Fruit fly (Drosophila melanogaster) whole organism, prepupa: ENCODE measurements around the gene mei-218.

Experiments
- Blimp-1 ChIP-seq: fragments of 200-800 bp; sonication (Bioruptor generic); optimal IDR thresholded peaks from 3 replicates; lab custom pipeline; 2017; ENCODE audit warnings: missing biosample characterization, missing genetic modification characterization, mild to moderate bottlenecking, moderate library complexity, missing genetic modification reagents
- CG10631 ChIP-seq: fragments of 200-800 bp; sonication (Bioruptor generic); optimal IDR thresholded peaks from 2 replicates; lab custom pipeline; 2016; ENCODE audit warnings: missing biosample characterization, missing genetic modification characterization
- CG10669 ChIP-seq: fragments of 200-800 bp; sonication (Bioruptor generic); optimal IDR thresholded peaks from 3 replicates; lab custom pipeline; 2018; ENCODE audit warnings: missing biosample characterization, mild to moderate bottlenecking, missing genetic modification characterization, moderate library complexity
- CG11902 ChIP-seq: fragments of 200-800 bp; sonication (Bioruptor generic); optimal IDR thresholded peaks from 3 replicates; lab custom pipeline; 2016; ENCODE audit warnings: missing biosample characterization, missing genetic modification characterization
- CG15336 ChIP-seq: fragments of 200-800 bp; sonication (Bioruptor generic); IDR thresholded peaks from 2 replicates; pipeline ENCODE4 v1.3.6; 2022; ENCODE audit warnings: missing biosample characterization, missing genetic modification characterization
- CG1621 ChIP-seq: fragments of 200-800 bp; sonication (Bioruptor generic); optimal IDR thresholded peaks from 3 replicates; lab custom pipeline; 2018; ENCODE audit warnings: missing biosample characterization, mild to moderate bottlenecking, missing genetic modification characterization
- CG31627 ChIP-seq: fragments of 200-800 bp; sonication (Bioruptor generic); optimal IDR thresholded peaks from 3 replicates; lab custom pipeline; 2016; ENCODE audit warnings: missing biosample characterization, missing genetic modification characterization
- CG32006 ChIP-seq: fragments of 200-800 bp; sonication (Bioruptor generic); optimal IDR thresholded peaks from 3 replicates; lab custom pipeline; 2017; ENCODE audit warnings: missing biosample characterization, mild to moderate bottlenecking, missing genetic modification characterization
- CG3919 ChIP-seq: fragments of 200-800 bp; sonication (Bioruptor generic); optimal IDR thresholded peaks from 3 replicates; lab custom pipeline; 2016; ENCODE audit warnings: missing biosample characterization, missing genetic modification characterization
- CG6163 ChIP-seq: fragments of 200-800 bp; sonication (Bioruptor generic); IDR thresholded peaks from 3 replicates; pipeline ENCODE4 v1.3.6; 2022; ENCODE audit warnings: missing biosample characterization, missing genetic modification characterization
- CG6276 ChIP-seq: fragments of 200-800 bp; sonication (Bioruptor generic); optimal IDR thresholded peaks from 2 replicates; lab custom pipeline; 2017; ENCODE audit warnings: missing biosample characterization, mild to moderate bottlenecking, missing genetic modification characterization
- CG6808 ChIP-seq: fragments of 200-800 bp; sonication (Bioruptor generic); optimal IDR thresholded peaks from 3 replicates; lab custom pipeline; 2017; ENCODE audit warnings: missing biosample characterization, missing genetic modification characterization, mild to moderate bottlenecking, moderate library complexity, missing genetic modification reagents
- CG6854 ChIP-seq: fragments of 200-800 bp; sonication (Bioruptor generic); optimal IDR thresholded peaks from 2 replicates; lab custom pipeline; 2017; ENCODE audit warnings: missing biosample characterization, mild to moderate bottlenecking, missing genetic modification characterization
- CG7368 ChIP-seq: fragments of 200-800 bp; sonication (Bioruptor generic); optimal IDR thresholded peaks from 3 replicates; lab custom pipeline; 2016; ENCODE audit warnings: missing biosample characterization, missing genetic modification characterization
- CG8119 ChIP-seq: fragments of 200-800 bp; sonication (Bioruptor generic); IDR thresholded peaks from 3 replicates; pipeline ENCODE4 v1.3.6; 2022; ENCODE audit warnings: missing biosample characterization, missing genetic modification characterization
- CG8319 ChIP-seq: fragments of 200-800 bp; sonication (Bioruptor generic); optimal IDR thresholded peaks from 3 replicates; lab custom pipeline; 2016; ENCODE audit warnings: missing biosample characterization, missing genetic modification characterization
- CG8632 ChIP-seq: fragments of 200-800 bp; sonication (Bioruptor generic); optimal IDR thresholded peaks from 3 replicates; lab custom pipeline; 2016; ENCODE audit warnings: missing biosample characterization, missing genetic modification characterization
- CG9139 ChIP-seq: fragments of 200-800 bp; sonication (Bioruptor generic); optimal IDR thresholded peaks from 3 replicates; lab custom pipeline; 2017; ENCODE audit warnings: missing biosample characterization, mild to moderate bottlenecking, missing genetic modification characterization
- Eip75B ChIP-seq: fragments of 200-800 bp; sonication (Bioruptor generic); optimal IDR thresholded peaks from 3 replicates; lab custom pipeline; 2016; ENCODE audit warnings: missing biosample characterization, missing genetic modification characterization
- Eip78C ChIP-seq: fragments of 200-800 bp; sonication (Bioruptor generic); peaks from one replicate; lab custom pipeline; 2016; ENCODE audit warnings: missing biosample characterization, missing genetic modification characterization
- Eip93F ChIP-seq: fragments of 200-800 bp; sonication (Bioruptor generic); optimal IDR thresholded peaks from 2 replicates; lab custom pipeline; 2016; ENCODE audit warnings: missing biosample characterization, mild to moderate bottlenecking, missing genetic modification characterization
- Ets96B ChIP-seq: fragments of 200-800 bp; optimal IDR thresholded peaks from 2 replicates; lab custom pipeline; 2019; ENCODE audit warnings: missing biosample characterization, mild to moderate bottlenecking, missing genetic modification characterization, moderate library complexity
- Gug ChIP-seq: fragments of 200-800 bp; sonication (Bioruptor generic); IDR thresholded peaks from 2 replicates; pipeline ENCODE4 v1.3.6; 2022; ENCODE audit warnings: missing biosample characterization, missing genetic modification characterization
- Hr38 ChIP-seq: sonication (Bioruptor generic); optimal IDR thresholded peaks from 2 replicates; lab custom pipeline; 2016; ENCODE audit warnings: missing biosample characterization, missing genetic modification characterization
- Hr4 ChIP-seq: fragments of 200-800 bp; sonication (Bioruptor generic); optimal IDR thresholded peaks from 3 replicates; lab custom pipeline; 2016; ENCODE audit warnings: missing biosample characterization, missing genetic modification characterization
- Met ChIP-seq: fragments of 200-800 bp; sonication (Bioruptor generic); optimal IDR thresholded peaks from 3 replicates; lab custom pipeline; 2016; ENCODE audit warnings: missing biosample characterization, missing genetic modification characterization
- OdsH ChIP-seq: fragments of 200-800 bp; sonication (Bioruptor generic); optimal IDR thresholded peaks from 3 replicates; lab custom pipeline; 2016; ENCODE audit warnings: missing biosample characterization, missing genetic modification characterization
- Sox102F ChIP-seq: fragments of 200-800 bp; sonication (Bioruptor generic); optimal IDR thresholded peaks from 2 replicates; lab custom pipeline; 2016; ENCODE audit warnings: missing biosample characterization, mild to moderate bottlenecking, missing genetic modification characterization
- Sox15 ChIP-seq: fragments of 200-800 bp; sonication (Bioruptor generic); optimal IDR thresholded peaks from 3 replicates; lab custom pipeline; 2016; ENCODE audit warnings: missing biosample characterization, missing genetic modification characterization
- achi ChIP-seq: fragments of 200-800 bp; sonication (Bioruptor generic); optimal IDR thresholded peaks from 3 replicates; lab custom pipeline; 2016; ENCODE audit warnings: missing biosample characterization, missing genetic modification characterization
- cyc ChIP-seq: fragments of 200-800 bp; sonication (Bioruptor generic); optimal IDR thresholded peaks from 3 replicates; lab custom pipeline; 2016; ENCODE audit warnings: missing biosample characterization, missing genetic modification characterization
- dac ChIP-seq: fragments of 200-800 bp; sonication (Bioruptor generic); optimal IDR thresholded peaks from 2 replicates; lab custom pipeline; 2017; ENCODE audit warnings: missing biosample characterization, mild to moderate bottlenecking, missing genetic modification characterization
- dsx ChIP-seq: fragments of 200-800 bp; optimal IDR thresholded peaks from 3 replicates; lab custom pipeline; 2019; ENCODE audit warnings: missing biosample characterization, mild to moderate bottlenecking, missing genetic modification characterization, moderate library complexity; ENCODE audit not compliant: poor library complexity, severe bottlenecking
- esn ChIP-seq: fragments of 200-800 bp; sonication (Bioruptor generic); optimal IDR thresholded peaks from 2 replicates; lab custom pipeline; 2016; ENCODE audit warnings: missing biosample characterization, mild to moderate bottlenecking, missing genetic modification characterization, moderate library complexity
- fd85E ChIP-seq: fragments of 200-800 bp; sonication (Bioruptor generic); optimal IDR thresholded peaks from 3 replicates; lab custom pipeline; 2016; ENCODE audit warnings: missing biosample characterization, missing genetic modification characterization
- fkh ChIP-seq: fragments of 200-800 bp; sonication (Bioruptor generic); optimal IDR thresholded peaks from 3 replicates; lab custom pipeline; 2017; ENCODE audit warnings: missing biosample characterization, mild to moderate bottlenecking, missing genetic modification characterization, moderate library complexity
- spab ChIP-seq: fragments of 200-800 bp; sonication (Bioruptor generic); optimal IDR thresholded peaks from 2 replicates; lab custom pipeline; 2017; ENCODE audit warnings: missing biosample characterization, mild to moderate bottlenecking, missing genetic modification characterization, missing genetic modification reagents
- ss ChIP-seq, 2 experiments: fragments of 200-800 bp; sonication (Bioruptor generic); optimal IDR thresholded peaks; 2 replicates in 1 of 2; 3 replicates in 1 of 2; lab custom pipeline; 2017 to 2018; ENCODE audit warnings: mild to moderate bottlenecking in 2 of 2, missing biosample characterization in 2 of 2, missing genetic modification characterization in 2 of 2, moderate library complexity in 1 of 2
- svp ChIP-seq: fragments of 200-800 bp; sonication (Bioruptor generic); peaks from one replicate; lab custom pipeline; 2016; ENCODE audit warnings: missing biosample characterization, missing genetic modification characterization
- topi ChIP-seq: fragments of 200-800 bp; sonication (Bioruptor generic); optimal IDR thresholded peaks from 3 replicates; lab custom pipeline; 2016; ENCODE audit warnings: missing biosample characterization, missing genetic modification characterization
- vri ChIP-seq: fragments of 200-800 bp; sonication (Bioruptor generic); optimal IDR thresholded peaks from 3 replicates; lab custom pipeline; 2016; ENCODE audit warnings: missing biosample characterization, mild to moderate bottlenecking, missing genetic modification characterization

Gene mei-218

DNA sequence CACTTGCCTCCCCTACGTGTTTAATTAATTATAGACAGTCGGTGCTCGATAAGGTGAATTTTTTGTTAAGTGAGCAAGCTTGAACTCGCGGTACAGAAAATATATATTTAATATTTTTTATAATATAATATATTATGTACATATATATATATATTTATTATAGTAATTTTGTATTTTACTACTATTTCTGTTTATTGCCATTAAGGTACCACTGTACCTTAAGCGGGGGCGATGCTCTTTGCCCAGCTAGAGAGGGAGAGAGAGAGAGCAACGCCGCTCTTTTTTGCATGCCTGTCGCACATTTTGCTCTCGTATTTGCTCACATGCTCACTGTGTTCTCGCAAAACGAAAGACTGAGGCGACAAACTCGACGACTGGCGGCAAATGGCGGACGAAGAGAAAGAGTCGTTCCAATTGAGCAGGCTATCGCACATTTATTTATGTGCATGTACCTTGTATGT is 27.7 kb upstream of the mei-218 start (continued):
- TF ChIP-seq CG8632 (GFP tag; lab: Kevin White, UChicago): peak; percentile 72
- TF ChIP-seq CG8319 (GFP tag; lab: Kevin White, UChicago): peak; percentile 8
- peak; percentile 13 for TF ChIP-seq Sox102F
- peak; percentile 59 for TF ChIP-seq CG3919
- TF ChIP-seq Sox15 (GFP tag; lab: Kevin White, UChicago): no peak
- peak; percentile 65 for TF ChIP-seq CG10669 (GFP tag; lab: Kevin White, UChicago)
- TF ChIP-seq Eip78C (GFP tag; lab: Kevin White, UChicago): peak; percentile 74
- TF ChIP-seq CG9139 (GFP tag; lab: Kevin White, UChicago): peak; percentile 40
- no peak for TF ChIP-seq CG31627 (GFP tag; lab: Kevin White, UChicago)
- TF ChIP-seq CG8119: peak; percentile 86
- peak; percentile 84 for TF ChIP-seq CG32006 (GFP tag; lab: Kevin White, UChicago)
- TF ChIP-seq CG1621 (tag; lab: Kevin White, UChicago): peak; percentile 28
- peak; percentile 68 for TF ChIP-seq dsx (GFP tag; lab: Kevin White, UChicago)
- TF ChIP-seq CG6854 (GFP tag; lab: Kevin White, UChicago): peak; percentile 41
- peak; percentile 63 for TF ChIP-seq Ets96B (tag; lab: Kevin White, UChicago)

DNA sequence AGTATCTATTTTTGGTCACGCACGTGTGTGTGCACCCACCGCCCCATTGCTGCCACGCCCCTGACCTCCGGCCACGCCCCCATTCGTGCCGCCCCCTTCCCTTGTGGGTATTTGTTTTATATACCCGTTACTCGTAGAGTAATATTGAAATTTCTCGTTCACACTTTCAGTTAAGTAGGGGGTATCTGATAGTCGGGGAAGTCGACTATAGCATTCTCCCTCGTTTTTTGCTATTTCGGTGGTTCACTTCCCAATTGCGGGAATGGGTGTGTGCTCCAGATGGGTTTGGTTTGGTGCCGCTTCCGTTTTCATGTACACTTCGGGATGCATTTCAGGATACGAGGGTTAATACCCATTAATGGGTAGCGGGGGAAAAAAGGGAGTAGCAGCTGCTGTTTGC is 24.5 kb upstream of the mei-218 start:
- no peak for TF ChIP-seq vri (GFP tag; lab: Kevin White, UChicago)
- no peak for TF ChIP-seq cyc (GFP tag; lab: Kevin White, UChicago)
- TF ChIP-seq dac (GFP tag; lab: Kevin White, UChicago): no peak
- no peak for TF ChIP-seq CG8119
- no peak for TF ChIP-seq CG31627 (GFP tag; lab: Kevin White, UChicago)
- no peak for TF ChIP-seq CG11902 (GFP tag; lab: Kevin White, UChicago)
- no peak for TF ChIP-seq CG7368 (GFP tag; lab: Kevin White, UChicago)
- no peak for TF ChIP-seq OdsH (GFP tag; lab: Kevin White, UChicago)
- no peak for TF ChIP-seq Eip78C (GFP tag; lab: Kevin White, UChicago)
- no peak for TF ChIP-seq fkh (GFP tag; lab: Kevin White, UChicago)
- no peak for TF ChIP-seq CG1621 (tag; lab: Kevin White, UChicago)
- TF ChIP-seq Blimp-1 (GFP tag; lab: Kevin White, UChicago): no peak
- TF ChIP-seq Hr38 (GFP tag; lab: Kevin White, UChicago): no peak
- no peak for TF ChIP-seq Sox102F
- no peak for TF ChIP-seq Eip93F
- TF ChIP-seq Sox15 (GFP tag; lab: Kevin White, UChicago): no peak
- no peak for TF ChIP-seq spab (GFP tag; lab: Kevin White, UChicago)

DNA sequence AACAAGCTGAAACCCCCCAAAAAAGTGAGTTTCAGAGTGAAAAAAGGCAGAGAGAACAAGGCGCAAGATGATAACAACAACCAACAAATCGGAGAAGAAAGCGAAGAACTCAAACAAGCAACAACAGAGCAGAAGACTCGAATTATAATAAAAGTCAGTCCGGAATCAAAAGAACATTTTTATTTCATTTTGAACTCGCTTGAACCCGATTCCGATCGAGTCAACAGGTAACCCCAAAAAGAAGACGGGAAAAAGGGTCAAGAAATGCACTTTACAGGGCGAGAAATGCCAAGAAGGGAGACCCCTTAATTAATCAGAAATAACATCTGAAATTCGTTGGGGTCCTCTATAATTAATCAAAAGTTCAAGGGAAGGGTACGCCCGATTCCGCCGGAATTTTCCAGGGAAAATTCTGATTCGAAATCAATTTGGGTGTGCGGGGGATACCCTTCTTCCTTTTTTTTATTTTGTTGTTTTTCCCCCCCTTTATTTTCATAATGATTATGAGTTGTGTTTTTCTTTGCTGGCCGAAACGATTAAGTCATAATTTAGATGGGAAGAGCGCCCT is 19.7 kb upstream of the mei-218 start:
- TF ChIP-seq svp (GFP tag; lab: Kevin White, UChicago) (peak; percentile 61), CG6854 (GFP tag; lab: Kevin White, UChicago) (no peak)

DNA sequence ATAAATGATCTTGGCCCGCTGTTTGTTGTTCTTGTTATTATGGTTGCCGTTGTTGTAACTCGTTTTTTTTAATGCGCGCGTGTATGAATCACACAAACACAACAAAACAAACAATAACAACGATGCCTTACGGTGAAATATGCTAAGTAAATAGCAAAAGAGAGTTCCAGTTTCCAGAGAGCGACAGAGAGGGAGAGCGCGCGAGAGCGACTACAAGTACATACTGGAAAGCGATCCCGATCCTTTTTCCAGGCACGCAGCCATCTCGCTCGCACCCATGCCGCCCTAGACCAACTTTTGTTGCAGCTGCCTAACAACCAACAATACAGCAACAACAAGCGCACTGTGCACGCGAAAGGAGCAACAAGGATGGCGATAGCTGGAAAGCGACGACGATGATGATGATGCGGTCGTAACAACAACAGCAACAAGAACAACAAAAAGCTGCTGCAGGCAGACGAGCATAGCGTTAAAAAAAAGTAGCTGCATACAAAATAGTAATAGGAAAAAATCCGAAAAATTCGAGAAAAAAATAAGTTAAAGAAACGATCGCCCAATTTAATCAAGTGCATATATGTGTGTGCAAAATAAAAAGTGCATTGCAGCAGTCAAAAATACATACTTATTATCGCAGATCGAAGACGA is 17.7 kb upstream of the mei-218 start:
- TF ChIP-seq Met (GFP tag; lab: Kevin White, UChicago) (no peak), esn (no peak), Hr4 (no peak), dac (GFP tag; lab: Kevin White, UChicago) (no peak), vri (GFP tag; lab: Kevin White, UChicago) (no peak), CG3919 (no peak), fd85E (GFP tag; lab: Kevin White, UChicago) (no peak), achi (GFP tag; lab: Kevin White, UChicago) (no peak), dsx (GFP tag; lab: Kevin White, UChicago) (peak; percentile 59), Eip78C (GFP tag; lab: Kevin White, UChicago) (peak; percentile 51), CG1621 (tag; lab: Kevin White, UChicago) (no peak), CG15336 (GFP tag; lab: Robert Waterston, UW) (peak; percentile 12; the same call in 1 of the 2 replicates), topi (GFP tag; lab: Kevin White, UChicago) (no peak), fkh (GFP tag; lab: Kevin White, UChicago) (peak; percentile 67), CG6276 (GFP tag; lab: Kevin White, UChicago) (no peak), Eip75B (no peak), cyc (GFP tag; lab: Kevin White, UChicago) (no peak), CG11902 (GFP tag; lab: Kevin White, UChicago) (no peak), CG8119 (0 out of 3 replicates have a peak, but pooled peaks have one; percentile 14), CG6854 (GFP tag; lab: Kevin White, UChicago) (no peak), OdsH (GFP tag; lab: Kevin White, UChicago) (no peak), CG8632 (GFP tag; lab: Kevin White, UChicago) (no peak), CG6808 (GFP tag; lab: Kevin White, UChicago) (peak; percentile 35), Gug (GFP tag; lab: Robert Waterston, UW) (no peak), ss (GFP tag; optimal IDR thresholded peaks at IDR 0.05; lab: Kevin White, UChicago) (peak in 1 of 2 experiments; percentile 32), CG10631 (GFP tag; lab: Kevin White, UChicago) (no peak), CG6163 (GFP tag; lab: Robert Waterston, UW) (no peak), Blimp-1 (GFP tag; lab: Kevin White, UChicago) (no peak)
